Fruit fly (Drosophila melanogaster) whole organism, wandering third instar larva: ENCODE measurements around the gene cact.

Experiments
- Dfd ChIP-seq: fragments of >200 bp; optimal IDR thresholded peaks from 2 replicates; lab custom pipeline; 2017; ENCODE audit warnings: missing biosample characterization, missing genetic modification characterization
- lola ChIP-seq: fragments of >200 bp; optimal IDR thresholded peaks from 2 replicates; lab custom pipeline; 2017; ENCODE audit warnings: missing biosample characterization, missing genetic modification characterization

DNA sequence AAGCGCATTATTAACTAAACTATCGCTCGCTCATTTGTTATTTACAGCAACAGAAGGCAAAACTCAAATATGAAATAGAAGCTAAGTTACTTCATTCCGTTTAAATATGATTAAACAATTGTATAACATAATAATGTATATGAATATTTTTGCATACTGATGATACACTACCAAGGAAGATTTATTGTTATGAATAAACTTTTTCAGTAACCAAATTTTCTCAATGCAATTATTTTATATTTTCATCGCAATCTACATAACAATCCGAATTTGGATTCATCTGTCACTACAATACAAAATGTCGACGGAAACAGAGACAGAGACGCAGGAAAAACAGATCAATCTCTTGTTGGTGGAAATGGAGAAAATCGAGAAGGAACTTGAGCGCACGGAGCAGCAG, 35.0 kb downstream of the cact start, which contains the start of gene CG17329:
- TF ChIP-seq Dfd (GFP tag; lab: Kevin White, UChicago) (no peak), lola (GFP tag; lab: Kevin White, UChicago) (no peak)
